Fruit fly (Drosophila melanogaster): ENCODE results near the gene CG5421.

Gene CG5421

DNA sequence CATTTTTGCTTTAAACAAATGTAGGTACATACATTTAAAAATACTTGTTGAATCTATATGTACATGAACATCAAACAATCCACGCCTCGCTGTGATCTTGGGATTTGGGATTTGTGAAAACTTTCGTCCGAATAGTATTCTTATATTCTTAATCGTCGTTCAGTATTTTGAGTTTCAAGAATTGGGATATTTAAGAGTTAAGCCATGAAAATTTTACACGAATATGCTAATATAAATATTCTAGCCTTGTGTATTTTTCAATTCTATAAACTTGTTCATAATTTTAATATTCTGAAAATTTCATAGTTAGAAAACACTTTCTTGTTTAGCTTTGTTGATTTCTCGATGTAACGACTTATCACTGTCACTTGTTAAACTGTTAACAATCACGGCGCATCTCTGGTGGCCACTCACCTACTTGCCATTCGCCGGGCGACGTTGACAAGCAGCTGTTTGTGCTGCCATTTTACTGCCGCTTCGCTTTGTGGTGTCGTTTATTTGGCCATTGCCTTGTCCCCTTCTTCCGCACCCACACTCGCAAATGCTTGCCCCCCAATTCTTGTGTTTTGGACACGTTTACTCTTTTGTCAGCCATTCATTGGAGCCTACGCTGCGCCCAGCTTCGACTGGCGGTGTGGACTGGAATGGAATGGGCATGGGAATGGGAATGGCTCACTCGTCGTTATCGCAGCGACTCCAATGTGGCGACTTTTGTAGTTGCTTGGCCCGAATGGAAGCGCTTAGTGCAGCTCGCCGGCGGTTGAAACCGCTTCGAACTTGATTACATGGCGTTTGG is 11.8 kb downstream of the CG5421 start (continued):
- TF ChIP-seq CG12219 (GFP tag; optimal IDR thresholded peaks at IDR 0.05) (no peak), CG3407 (GFP tag; optimal IDR thresholded peaks at IDR 0.05) (no peak), CG13775 (GFP tag; optimal IDR thresholded peaks at IDR 0.05) (no peak), CG12155 (GFP tag; optimal IDR thresholded peaks at IDR 0.05) (peak; percentile 74), CG12659 (GFP tag; optimal IDR thresholded peaks at IDR 0.05) (peak; percentile 19), gcm2 (GFP tag; optimal IDR thresholded peaks at IDR 0.05) (no peak), Atf3 (GFP tag; optimal IDR thresholded peaks at IDR 0.05) (no peak), CG2199 (GFP tag; IDR thresholded peaks at IDR 0.05) (no peak), hth (optimal IDR thresholded peaks at IDR 0.05) (no peak), CG13296 (GFP tag; optimal IDR thresholded peaks at IDR 0.05) (no peak), Doc2 (GFP tag; IDR thresholded peaks at IDR 0.05) (no peak), dysf (GFP tag; IDR thresholded peaks at IDR 0.05) (no peak), CG30403 (GFP tag; optimal IDR thresholded peaks at IDR 0.05) (peak; percentile 11), twi (tag; optimal IDR thresholded peaks at IDR 0.05) (no peak), fd96Cb (tag; optimal IDR thresholded peaks at IDR 0.05) (no peak), HHEX (GFP tag; optimal IDR thresholded peaks at IDR 0.05) (no peak), Adf1 (GFP tag; IDR thresholded peaks at IDR 0.05) (0 out of 2 replicates have a peak, but pooled peaks have one; percentile 26), cwo (GFP tag; optimal IDR thresholded peaks at IDR 0.05) (peak; percentile 17), GATAe (GFP tag; conservative IDR thresholded peaks at IDR 0.05) (no peak), Sin3A (optimal IDR thresholded peaks at IDR 0.05) (no peak), lilli (GFP tag; optimal IDR thresholded peaks at IDR 0.05) (peak; percentile 1), CG4820 (GFP tag; optimal IDR thresholded peaks at IDR 0.05) (no peak), CG1529 (GFP tag; optimal IDR thresholded peaks at IDR 0.05) (no peak), dimm (GFP tag; IDR thresholded peaks at IDR 0.05) (no peak), CG2129 (GFP tag; IDR thresholded peaks at IDR 0.05; ENCODE audit: partially characterized antibody) (no peak), z (GFP tag; IDR thresholded peaks at IDR 0.05) (no peak), Sry-β (GFP tag; optimal IDR thresholded peaks at IDR 0.05) (peak; percentile 89), gce (GFP tag; IDR thresholded peaks at IDR 0.05) (no peak), h (optimal IDR thresholded peaks at IDR 0.05) (no peak), CG2889 (GFP tag; IDR thresholded peaks at IDR 0.05) (no peak), chinmo (GFP tag; IDR thresholded peaks at IDR 0.05; ENCODE audit: partially characterized antibody) (peak; percentile 32; the same call in 1 of the 4 replicates), bab2 (GFP tag; optimal IDR thresholded peaks at IDR 0.05) (no peak), Ada2b (GFP tag; IDR thresholded peaks at IDR 0.05) (no peak), Fer1 (GFP tag; optimal IDR thresholded peaks at IDR 0.05) (peak; percentile 22), da (GFP tag; optimal IDR thresholded peaks at IDR 0.05) (no peak), gcm (GFP tag; optimal IDR thresholded peaks at IDR 0.05) (no peak), CG17361 (GFP tag; IDR thresholded peaks at IDR 0.05) (no peak), CG4360 (GFP tag; IDR thresholded peaks at IDR 0.05) (no peak), CG14014 (GFP tag; IDR thresholded peaks at IDR 0.05) (no peak), seq (GFP tag; IDR thresholded peaks at IDR 0.05) (no peak; the same call in 1 of the 2 replicates), ind (GFP tag; optimal IDR thresholded peaks at IDR 0.05) (no peak), sug (tag; optimal IDR thresholded peaks at IDR 0.05) (peak; percentile 48), Hmr (GFP tag; optimal IDR thresholded peaks at IDR 0.05) (peak; percentile 36), CG16813 (GFP tag; IDR thresholded peaks at IDR 0.05; ENCODE audit: partially characterized antibody) (no peak), CG31365 (tag; optimal IDR thresholded peaks at IDR 0.05) (no peak), CG12744 (GFP tag; optimal IDR thresholded peaks at IDR 0.05) (no peak), Dbx (GFP tag; IDR thresholded peaks at IDR 0.05) (peak; percentile 63; the same call in 1 of the 3 replicates), chn (GFP tag; optimal IDR thresholded peaks at IDR 0.05) (no peak), klu (GFP tag; IDR thresholded peaks at IDR 0.05) (no peak), CG18619 (GFP tag; optimal IDR thresholded peaks at IDR 0.05) (no peak), Aef1 (GFP tag; IDR thresholded peaks at IDR 0.05) (no peak), BtbVII (GFP tag; optimal IDR thresholded peaks at IDR 0.05) (no peak)

Measured in whole organism, embryonic.